Fruit fly (Drosophila melanogaster): ENCODE results near the gene Smr.

Gene Smr

DNA sequence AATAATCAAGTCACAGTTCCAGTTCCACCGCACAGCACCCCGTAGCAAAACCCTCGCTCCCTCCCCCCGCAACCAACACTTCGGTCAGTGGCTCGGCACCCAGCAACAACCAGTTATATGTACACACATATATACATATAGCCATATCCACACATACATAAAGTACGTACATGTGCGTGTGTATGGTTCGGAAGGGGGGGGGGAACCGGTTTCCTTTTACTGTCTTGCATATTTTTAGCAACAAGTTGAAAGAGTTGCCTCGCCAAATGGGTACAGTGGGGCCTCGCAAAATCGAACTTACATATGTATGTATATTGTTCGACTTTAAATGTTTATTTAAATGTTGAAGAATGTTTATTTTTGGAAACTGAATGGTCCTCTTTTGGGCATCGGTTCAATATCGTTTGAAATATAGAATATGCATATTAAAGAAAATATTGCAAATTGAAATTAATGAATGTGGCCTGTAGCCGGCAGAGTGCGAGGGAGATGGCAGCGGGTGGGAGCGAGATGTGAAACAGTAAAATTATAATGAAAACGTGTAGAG lies 12.7 kb upstream of the Smr start (continued):
- TF ChIP-seq corto (GFP tag; optimal IDR thresholded peaks at IDR 0.05) (peak; percentile 42), CG12236 (GFP tag; optimal IDR thresholded peaks at IDR 0.05) (no peak), unc-4 (GFP tag; IDR thresholded peaks at IDR 0.05; ENCODE audit: partially characterized antibody) (no peak), CG14050 (GFP tag; IDR thresholded peaks at IDR 0.05) (peak; percentile 74), CrebB (tag; optimal IDR thresholded peaks at IDR 0.05) (peak; percentile 46), shn (GFP tag; optimal IDR thresholded peaks at IDR 0.05) (no peak), CTCF (GFP tag; optimal IDR thresholded peaks at IDR 0.05) (no peak), tup (GFP tag; optimal IDR thresholded peaks at IDR 0.05) (peak; percentile 50), ssp (GFP tag; IDR thresholded peaks at IDR 0.05) (peak; percentile 61), Side (GFP tag; optimal IDR thresholded peaks at IDR 0.05) (peak; percentile 51), CG11093 (GFP tag; IDR thresholded peaks at IDR 0.05) (0 out of 3 replicates have a peak, but pooled peaks have one; percentile 22), klu (GFP tag; IDR thresholded peaks at IDR 0.05) (peak; percentile 83), CG13287 (GFP tag; IDR thresholded peaks at IDR 0.05; ENCODE audit: partially characterized antibody) (no peak), ro (GFP tag; IDR thresholded peaks at IDR 0.05) (no peak), cato (GFP tag; optimal IDR thresholded peaks at IDR 0.05; ENCODE audit: borderline replicate concordance) (no peak), cwo (GFP tag; optimal IDR thresholded peaks at IDR 0.05) (peak; percentile 86), CG3995 (GFP tag; optimal IDR thresholded peaks at IDR 0.05) (peak; percentile 34), CG1603 (tag; optimal IDR thresholded peaks at IDR 0.05) (peak; percentile 61), crc (GFP tag; optimal IDR thresholded peaks at IDR 0.05) (peak; percentile 37), pita (GFP tag; optimal IDR thresholded peaks at IDR 0.05) (no peak), BEAF-32 (GFP tag; optimal IDR thresholded peaks at IDR 0.05) (no peak), CG7357 (GFP tag; IDR thresholded peaks at IDR 0.05) (peak; percentile 74; the same call in 2 of the 3 replicates), CG6654 (GFP tag; optimal IDR thresholded peaks at IDR 0.05) (no peak), Dbx (GFP tag; IDR thresholded peaks at IDR 0.05) (peak; percentile 82), CG15514 (GFP tag; optimal IDR thresholded peaks at IDR 0.05) (peak; percentile 52), gro (GFP tag; optimal IDR thresholded peaks at IDR 0.05) (peak; percentile 47), CG6683 (GFP tag; optimal IDR thresholded peaks at IDR 0.05) (peak; percentile 47), HHEX (GFP tag; optimal IDR thresholded peaks at IDR 0.05) (peak; percentile 75), dysf (GFP tag; IDR thresholded peaks at IDR 0.05) (peak; percentile 89), CG13424 (tag; optimal IDR thresholded peaks at IDR 0.05) (peak; percentile 74), Lim3 (GFP tag; IDR thresholded peaks at IDR 0.05) (no peak), ac (GFP tag; optimal IDR thresholded peaks at IDR 0.05) (no peak), CG31365 (tag; optimal IDR thresholded peaks at IDR 0.05) (no peak), CG15073 (GFP tag; optimal IDR thresholded peaks at IDR 0.05) (no peak), Ada2b (GFP tag; IDR thresholded peaks at IDR 0.05) (peak; percentile 78), CG3281 (GFP tag; optimal IDR thresholded peaks at IDR 0.05) (peak; percentile 82), dan (GFP tag; IDR thresholded peaks at IDR 0.05) (no peak), slbo (GFP tag; IDR thresholded peaks at IDR 0.05) (peak; percentile 91), CG18619 (GFP tag; optimal IDR thresholded peaks at IDR 0.05) (peak; percentile 60), bowl (GFP tag; IDR thresholded peaks at IDR 0.05) (peak; percentile 65; the same call in 1 of the 2 replicates), CG2120 (GFP tag; optimal IDR thresholded peaks at IDR 0.05) (peak; percentile 91), CG10267 (tag; optimal IDR thresholded peaks at IDR 0.05) (peak; percentile 21), Mes4 (GFP tag; optimal IDR thresholded peaks at IDR 0.05) (no peak), nerfin-1 (tag; optimal IDR thresholded peaks at IDR 0.05) (peak; percentile 13), CG34422 (GFP tag; IDR thresholded peaks at IDR 0.05) (peak; percentile 73; the same call in 2 of the 3 replicates), ERR (GFP tag; optimal IDR thresholded peaks at IDR 0.05) (peak; percentile 9), CG10565 (GFP tag; optimal IDR thresholded peaks at IDR 0.05) (no peak), hb (GFP tag; IDR thresholded peaks at IDR 0.05; ENCODE audit: partially characterized antibody) (no peak), Myb (GFP tag; optimal IDR thresholded peaks at IDR 0.05) (peak; percentile 46), az2 (GFP tag; optimal IDR thresholded peaks at IDR 0.05) (peak; percentile 27), run (tag; optimal IDR thresholded peaks at IDR 0.05) (no peak)
